Fruit fly (Drosophila melanogaster) whole organism, embryonic: ENCODE measurements around the gene CG10431.

Experiments
- Asciz ChIP-seq: fragments of 200-800 bp; sonication (Bioruptor generic); optimal IDR thresholded peaks from 2 replicates; lab custom pipeline; 2017; ENCODE audit warnings: missing biosample characterization, mild to moderate bottlenecking, missing genetic modification characterization, missing genetic modification reagents
- Blimp-1 ChIP-seq: fragments of 200-800 bp; sonication (Bioruptor generic); optimal IDR thresholded peaks from 3 replicates; lab custom pipeline; 2018; ENCODE audit warnings: missing biosample characterization, missing genetic modification characterization, mild to moderate bottlenecking, moderate library complexity, missing genetic modification reagents
- CG10321 ChIP-seq: fragments of 200-800 bp; sonication (Bioruptor generic); IDR thresholded peaks from 2 replicates; pipeline ENCODE4 v1.3.6; 2022; ENCODE audit warnings: missing biosample characterization, missing genetic modification characterization
- CG10654 ChIP-seq: fragments of 200-800 bp; sonication (Bioruptor generic); optimal IDR thresholded peaks from 2 replicates; lab custom pipeline; 2016; ENCODE audit warnings: missing biosample characterization, missing genetic modification characterization
- CG11695 ChIP-seq: fragments of 200-800 bp; sonication (Bioruptor generic); IDR thresholded peaks from 3 replicates; pipeline ENCODE4 v1.3.6; 2022; ENCODE audit warnings: missing biosample characterization, missing genetic modification characterization
- CG12071 ChIP-seq: fragments of 200-800 bp; sonication (Bioruptor generic); optimal IDR thresholded peaks from 3 replicates; lab custom pipeline; 2018; ENCODE audit warnings: missing biosample characterization, mild to moderate bottlenecking, missing genetic modification characterization
- CG12155 ChIP-seq: fragments of 200-800 bp; sonication (Bioruptor generic); optimal IDR thresholded peaks from 3 replicates; lab custom pipeline; 2016; ENCODE audit warnings: missing biosample characterization, missing genetic modification characterization
- CG1233 ChIP-seq: fragments of 200-800 bp; sonication (Bioruptor generic); optimal IDR thresholded peaks from 4 replicates; lab custom pipeline; 2018; ENCODE audit warnings: missing biosample characterization, mild to moderate bottlenecking, missing genetic modification characterization
- CG13894 ChIP-seq: fragments of 200-800 bp; sonication (Bioruptor generic); optimal IDR thresholded peaks from 3 replicates; lab custom pipeline; 2018; ENCODE audit warnings: missing biosample characterization, mild to moderate bottlenecking, missing genetic modification characterization, moderate library complexity
- CG15514 ChIP-seq: fragments of 200-800 bp; sonication (Bioruptor generic); optimal IDR thresholded peaks from 3 replicates; lab custom pipeline; 2017; ENCODE audit warnings: missing biosample characterization, missing genetic modification characterization, mild to moderate bottlenecking, moderate library complexity, missing genetic modification reagents
- CG17328 ChIP-seq: fragments of 200-800 bp; sonication (Bioruptor generic); IDR thresholded peaks from 2 replicates; pipeline ENCODE4 v1.3.6; 2022; ENCODE audit warnings: missing biosample characterization, missing genetic modification characterization
- CG17385 ChIP-seq: fragments of 200-800 bp; sonication (Bioruptor generic); optimal IDR thresholded peaks from 3 replicates; lab custom pipeline; 2018; ENCODE audit warnings: missing biosample characterization, mild to moderate bottlenecking, missing genetic modification characterization
- CG1832 ChIP-seq: fragments of 200-800 bp; sonication (Bioruptor generic); optimal IDR thresholded peaks from 2 replicates; lab custom pipeline; 2017; ENCODE audit warnings: missing biosample characterization, mild to moderate bottlenecking, missing genetic modification characterization, inconsistent platforms
- CG31388 ChIP-seq: fragments of 200-800 bp; sonication (Bioruptor generic); optimal IDR thresholded peaks from 2 replicates; lab custom pipeline; 2016; ENCODE audit warnings: missing biosample characterization, missing genetic modification characterization
- CG33557 ChIP-seq: fragments of 200-800 bp; sonication (Bioruptor generic); optimal IDR thresholded peaks from 2 replicates; lab custom pipeline; 2019; ENCODE audit warnings: missing biosample characterization, mild to moderate bottlenecking, missing genetic modification characterization, moderate library complexity
- CG3847 ChIP-seq: fragments of 200-800 bp; sonication (Bioruptor generic); IDR thresholded peaks from 2 replicates; pipeline ENCODE4 v1.3.6; 2022; ENCODE audit warnings: missing biosample characterization, missing genetic modification characterization
- CG4617 ChIP-seq: fragments of 200-800 bp; sonication (Bioruptor generic); optimal IDR thresholded peaks from 3 replicates; lab custom pipeline; 2016; ENCODE audit warnings: missing biosample characterization, missing genetic modification characterization, borderline replicate concordance
- CG6689 ChIP-seq: fragments of 200-800 bp; sonication (Bioruptor generic); IDR thresholded peaks from 2 replicates; pipeline ENCODE4 v1.3.6; 2022; ENCODE audit warnings: missing biosample characterization, missing genetic modification characterization
- CG7357 ChIP-seq: fragments of 200-800 bp; sonication (Bioruptor generic); IDR thresholded peaks from 3 replicates; pipeline ENCODE4 v1.3.6; 2022; ENCODE audit warnings: missing biosample characterization, missing genetic modification characterization
- CG7556 ChIP-seq: fragments of 200-800 bp; sonication (Bioruptor generic); optimal IDR thresholded peaks from 2 replicates; lab custom pipeline; 2017; ENCODE audit warnings: missing biosample characterization, mild to moderate bottlenecking, missing genetic modification characterization
- CG8089 ChIP-seq: fragments of 200-800 bp; sonication (Bioruptor generic); optimal IDR thresholded peaks from 3 replicates; lab custom pipeline; 2016; ENCODE audit warnings: missing biosample characterization, missing genetic modification characterization
- CG8281 ChIP-seq: fragments of 200-800 bp; sonication (Bioruptor generic); optimal IDR thresholded peaks from 2 replicates; lab custom pipeline; 2018; ENCODE audit warnings: missing biosample characterization, mild to moderate bottlenecking, missing genetic modification characterization, moderate library complexity
- CG8924 ChIP-seq: fragments of 200-800 bp; optimal IDR thresholded peaks from 3 replicates; lab custom pipeline; 2019; ENCODE audit warnings: missing biosample characterization, mild to moderate bottlenecking, missing genetic modification characterization, moderate library complexity
- CG8944 ChIP-seq: fragments of 200-800 bp; sonication (Bioruptor generic); optimal IDR thresholded peaks from 3 replicates; lab custom pipeline; 2016; ENCODE audit warnings: missing biosample characterization, missing genetic modification characterization
- Ets65A ChIP-seq: fragments of 200-800 bp; sonication (Bioruptor generic); peaks from one replicate; lab custom pipeline; 2016; ENCODE audit warnings: missing biosample characterization, missing genetic modification characterization
- HLH3B ChIP-seq: fragments of 200-800 bp; sonication (Bioruptor generic); IDR thresholded peaks from 2 replicates; pipeline ENCODE4 v1.3.6; 2022; ENCODE audit warnings: missing biosample characterization, missing genetic modification characterization
- Mrtf ChIP-seq: fragments of 200-800 bp; sonication (Bioruptor generic); IDR thresholded peaks from 3 replicates; pipeline ENCODE4 v1.3.6; 2022; ENCODE audit warnings: missing biosample characterization, missing genetic modification characterization
- NFAT ChIP-seq: fragments of 200-800 bp; sonication (Bioruptor generic); IDR thresholded peaks from 2 replicates; pipeline ENCODE4 v1.3.6; 2022; ENCODE audit warnings: missing biosample characterization, missing genetic modification characterization
- NfI ChIP-seq: fragments of 200-800 bp; sonication (Bioruptor generic); optimal IDR thresholded peaks from 3 replicates; lab custom pipeline; 2018; ENCODE audit warnings: missing biosample characterization, mild to moderate bottlenecking, missing genetic modification characterization, moderate library complexity
- Oaz ChIP-seq: fragments of 200-800 bp; sonication (Bioruptor generic); IDR thresholded peaks from 2 replicates; pipeline ENCODE4 v1.3.6; 2022; ENCODE audit warnings: missing biosample characterization, missing genetic modification characterization
- Pdp1 ChIP-seq, 2 experiments: fragments of 200-800 bp; sonication (Bioruptor generic); optimal IDR thresholded peaks; 3 replicates each; lab custom pipeline; 2016; ENCODE audit warnings: missing biosample characterization in 2 of 2, missing genetic modification characterization in 2 of 2, mild to moderate bottlenecking in 1 of 2, moderate library complexity in 1 of 2
- Poxn ChIP-seq: fragments of 200-800 bp; sonication (Bioruptor generic); IDR thresholded peaks from 2 replicates; pipeline ENCODE4 v1.3.6; 2022; ENCODE audit warnings: missing biosample characterization, missing genetic modification characterization
- Trl ChIP-seq, 3 experiments: fragments of >200 bp in 2 of 3; fragments of 200-800 bp in 1 of 3; sonication (Bioruptor generic) in 1 of 3; optimal IDR thresholded peaks; 2 replicates in 1 of 3; 3 replicates in 2 of 3; lab custom pipeline; 2016 to 2017; ENCODE audit warnings: missing biosample characterization in 1 of 3, missing genetic modification characterization in 1 of 3
- bbx ChIP-seq: fragments of 200-800 bp; sonication (Bioruptor generic); IDR thresholded peaks from 2 replicates; pipeline ENCODE4 v1.3.6; 2022; ENCODE audit warnings: missing biosample characterization, missing genetic modification characterization; ENCODE audit not compliant: partially characterized antibody
- bcd ChIP-seq: fragments of 200-800 bp; sonication (Bioruptor generic); optimal IDR thresholded peaks from 2 replicates; lab custom pipeline; 2017; ENCODE audit warnings: missing biosample characterization, mild to moderate bottlenecking, missing genetic modification characterization
- fd3F ChIP-seq: fragments of 200-800 bp; sonication (Bioruptor generic); optimal IDR thresholded peaks from 2 replicates; lab custom pipeline; 2018; ENCODE audit warnings: missing biosample characterization, mild to moderate bottlenecking, missing genetic modification characterization, moderate library complexity
- fd64A ChIP-seq: fragments of 200-800 bp; sonication (Bioruptor generic); optimal IDR thresholded peaks from 3 replicates; lab custom pipeline; 2018; ENCODE audit warnings: missing biosample characterization, mild to moderate bottlenecking, missing genetic modification characterization
- gce ChIP-seq: fragments of 200-800 bp; sonication (Bioruptor generic); IDR thresholded peaks from 3 replicates; pipeline ENCODE4 v1.3.6; 2022; ENCODE audit warnings: missing biosample characterization, missing genetic modification characterization
- gro ChIP-seq: fragments of 200-800 bp; sonication (Bioruptor generic); optimal IDR thresholded peaks from 2 replicates; lab custom pipeline; 2016; ENCODE audit warnings: missing biosample characterization, missing genetic modification characterization
- gsb-n ChIP-seq: fragments of 200-800 bp; sonication (Bioruptor generic); optimal IDR thresholded peaks from 3 replicates; lab custom pipeline; 2018; ENCODE audit warnings: missing biosample characterization, mild to moderate bottlenecking, missing genetic modification characterization
- hth ChIP-seq: fragments of >200 bp; optimal IDR thresholded peaks from 2 replicates; lab custom pipeline; 2017; ENCODE audit warnings: inconsistent platforms
- kay ChIP-seq: fragments of 200-800 bp; sonication (Bioruptor generic); optimal IDR thresholded peaks from 2 replicates; lab custom pipeline; 2016; ENCODE audit warnings: missing biosample characterization, missing genetic modification characterization
- mirr ChIP-seq: fragments of 200-800 bp; sonication (Bioruptor generic); optimal IDR thresholded peaks from 3 replicates; lab custom pipeline; 2018; ENCODE audit warnings: missing biosample characterization, mild to moderate bottlenecking, missing genetic modification characterization
- nau ChIP-seq: fragments of 200-800 bp; sonication (Bioruptor generic); optimal IDR thresholded peaks from 3 replicates; lab custom pipeline; 2017; ENCODE audit warnings: missing biosample characterization, mild to moderate bottlenecking, missing genetic modification characterization, missing genetic modification reagents
- pb ChIP-seq: fragments of 200-800 bp; sonication (Bioruptor generic); optimal IDR thresholded peaks from 3 replicates; lab custom pipeline; 2016; ENCODE audit warnings: missing biosample characterization, missing genetic modification characterization
- pita ChIP-seq: fragments of 200-800 bp; sonication (Bioruptor generic); optimal IDR thresholded peaks from 2 replicates; lab custom pipeline; 2017; ENCODE audit warnings: missing biosample characterization, mild to moderate bottlenecking, missing genetic modification characterization
- scrt ChIP-seq: fragments of 200-800 bp; sonication (Bioruptor generic); optimal IDR thresholded peaks from 2 replicates; lab custom pipeline; 2018; ENCODE audit warnings: missing biosample characterization, mild to moderate bottlenecking, missing genetic modification characterization, moderate library complexity
- tup ChIP-seq: fragments of 200-800 bp; sonication (Bioruptor generic); optimal IDR thresholded peaks from 2 replicates; lab custom pipeline; 2016; ENCODE audit warnings: missing biosample characterization, mild to moderate bottlenecking, missing genetic modification characterization, moderate library complexity
- wdn ChIP-seq: fragments of 200-800 bp; sonication (Bioruptor generic); IDR thresholded peaks from 2 replicates; pipeline ENCODE4 v1.3.6; 2022; ENCODE audit warnings: missing biosample characterization, missing genetic modification characterization
- zf30C ChIP-seq: fragments of 200-800 bp; sonication (Bioruptor generic); optimal IDR thresholded peaks from 3 replicates; lab custom pipeline; 2018; ENCODE audit warnings: missing biosample characterization, mild to moderate bottlenecking, missing genetic modification characterization

The CG10431 gene

dm6 chr2L:19002959-19003371 is 28.5 kb downstream of the CG10431 start, which contains the start of gene CG31793 (continued):
- TF ChIP-seq CG10321 (GFP tag; lab: Robert Waterston, UW), result peak; percentile 33; the same call in 1 of the 2 replicates
- no peak for TF ChIP-seq CG33557
- TF ChIP-seq gro (GFP tag; lab: Kevin White, UChicago), result peak; percentile 28
- no peak for TF ChIP-seq nau (GFP tag; lab: Kevin White, UChicago)
- peak; percentile 39; the same call in 1 of the 2 replicates for TF ChIP-seq CG6689 (GFP tag; lab: Robert Waterston, UW)
- peak; percentile 72 for TF ChIP-seq CG7556 (GFP tag; lab: Kevin White, UChicago)
- TF ChIP-seq CG1233, result peak; percentile 50
- peak; percentile 41; the same call in 1 of the 2 replicates for TF ChIP-seq NFAT (GFP tag; lab: Robert Waterston, UW)
- peak; percentile 33; the same call in 1 of the 2 replicates for TF ChIP-seq bbx (GFP tag; lab: Robert Waterston, UW)
- peak; percentile 59 for TF ChIP-seq CG15514 (GFP tag; lab: Kevin White, UChicago)
- TF ChIP-seq CG8089 (GFP tag; lab: Kevin White, UChicago), result no peak
- TF ChIP-seq CG17385, result peak; percentile 57
- TF ChIP-seq pita (GFP tag; lab: Kevin White, UChicago), result no peak
- TF ChIP-seq NfI (GFP tag; lab: Kevin White, UChicago), result peak; percentile 58
- 0 out of 2 replicates have a peak, but pooled peaks have one; percentile 12 for TF ChIP-seq CG3847 (GFP tag; lab: Robert Waterston, UW)
- TF ChIP-seq fd64A, result no peak
- no peak for TF ChIP-seq Oaz
- no peak for TF ChIP-seq Mrtf (GFP tag; lab: Robert Waterston, UW)
- TF ChIP-seq Trl (optimal IDR thresholded peaks at IDR 0.05; lab: Kevin White, UChicago), result no peak
- TF ChIP-seq Trl (GFP tag; optimal IDR thresholded peaks at IDR 0.05; lab: Kevin White, UChicago), result no peak
- TF ChIP-seq CG4617, result no peak
- TF ChIP-seq CG12071 (GFP tag; lab: Kevin White, UChicago), result no peak
- TF ChIP-seq Pdp1 (GFP tag; optimal IDR thresholded peaks at IDR 0.05; lab: Kevin White, UChicago), result peak in 1 of 2 experiments; percentile 61
- TF ChIP-seq HLH3B, result peak; percentile 25; the same call in 1 of the 2 replicates
- no peak for TF ChIP-seq Poxn (GFP tag; lab: Robert Waterston, UW)
- TF ChIP-seq CG31388 (GFP tag; lab: Kevin White, UChicago), result no peak
- no peak for TF ChIP-seq kay (GFP tag; lab: Kevin White, UChicago)
- TF ChIP-seq Blimp-1 (GFP tag; lab: Kevin White, UChicago), result no peak
- TF ChIP-seq hth (lab: Kevin White, UChicago), result no peak
- peak; percentile 33 for TF ChIP-seq scrt (GFP tag; lab: Kevin White, UChicago)
- no peak for TF ChIP-seq wdn (GFP tag; lab: Robert Waterston, UW)
- TF ChIP-seq CG17328 (GFP tag; lab: Robert Waterston, UW), result no peak
- peak; percentile 67 for TF ChIP-seq CG8924 (tag; lab: Kevin White, UChicago)
- TF ChIP-seq pb, result no peak
- TF ChIP-seq tup, result no peak
- TF ChIP-seq CG11695, result peak; percentile 68; the same call in 2 of the 3 replicates
- TF ChIP-seq CG7357, result no peak
- TF ChIP-seq CG10654 (GFP tag; lab: Kevin White, UChicago), result peak; percentile 30
- peak; percentile 72 for TF ChIP-seq CG13894 (tag; lab: Kevin White, UChicago)
- peak; percentile 39 for TF ChIP-seq Asciz
- no peak for TF ChIP-seq zf30C (GFP tag; lab: Kevin White, UChicago)
- TF ChIP-seq fd3F, result peak; percentile 45
- no peak for TF ChIP-seq Ets65A (GFP tag; lab: Kevin White, UChicago)
- TF ChIP-seq bcd (GFP tag; lab: Kevin White, UChicago), result peak; percentile 31
- TF ChIP-seq CG1832, result no peak
- no peak for TF ChIP-seq CG8944 (GFP tag; lab: Kevin White, UChicago)
- TF ChIP-seq CG8281 (tag; lab: Kevin White, UChicago), result no peak
- TF ChIP-seq gce (GFP tag; lab: Robert Waterston, UW), result no peak
- peak; percentile 74 for TF ChIP-seq mirr (GFP tag; lab: Kevin White, UChicago)
- no peak for TF ChIP-seq gsb-n (tag; lab: Kevin White, UChicago)
- TF ChIP-seq CG12155, result peak; percentile 32
